Fruit fly (Drosophila melanogaster): ENCODE results near the gene CG10283.

CG10283 gene

dm6 chr2L:18463610-18464009 is 20.7 kb downstream of the CG10283 start (continued):
- peak; percentile 63 for TF ChIP-seq spab (GFP tag; optimal IDR thresholded peaks at IDR 0.05)
- TF ChIP-seq Lpt (GFP tag; optimal IDR thresholded peaks at IDR 0.05), result no peak
- peak; percentile 79 for TF ChIP-seq Ets96B (tag; optimal IDR thresholded peaks at IDR 0.05)
- peak; percentile 64 for TF ChIP-seq Eip75B (GFP tag; optimal IDR thresholded peaks at IDR 0.05)
- no peak for TF ChIP-seq CG9139 (GFP tag; optimal IDR thresholded peaks at IDR 0.05)
- peak; percentile 36 for TF ChIP-seq dsx (GFP tag; optimal IDR thresholded peaks at IDR 0.05; ENCODE audit: poor library complexity, severe bottlenecking)
- no peak for TF ChIP-seq fkh (GFP tag; optimal IDR thresholded peaks at IDR 0.05)
- peak; percentile 56 for TF ChIP-seq CG3919 (GFP tag; optimal IDR thresholded peaks at IDR 0.05)
- TF ChIP-seq CG8632 (GFP tag; optimal IDR thresholded peaks at IDR 0.05), result peak; percentile 46
- peak; percentile 65 for TF ChIP-seq achi (GFP tag; optimal IDR thresholded peaks at IDR 0.05)
- peak; percentile 76 for TF ChIP-seq pdm3 (GFP tag; optimal IDR thresholded peaks at IDR 0.05)
- TF ChIP-seq fd85E (GFP tag; optimal IDR thresholded peaks at IDR 0.05), result no peak
- TF ChIP-seq CG11902 (GFP tag; optimal IDR thresholded peaks at IDR 0.05), result no peak
- TF ChIP-seq CG7368 (GFP tag; optimal IDR thresholded peaks at IDR 0.05), result no peak
- peak; percentile 58 for TF ChIP-seq CG34406 (GFP tag; optimal IDR thresholded peaks at IDR 0.05)
- TF ChIP-seq Eip93F (GFP tag; optimal IDR thresholded peaks at IDR 0.05), result peak; percentile 57
- TF ChIP-seq Met (GFP tag; optimal IDR thresholded peaks at IDR 0.05), result peak; percentile 84
- peak; percentile 70 for TF ChIP-seq CG6808 (GFP tag; optimal IDR thresholded peaks at IDR 0.05)
- peak; percentile 77 for TF ChIP-seq Hr39 (GFP tag; optimal IDR thresholded peaks at IDR 0.05)
- peak; percentile 72 for TF ChIP-seq CG10631 (GFP tag; optimal IDR thresholded peaks at IDR 0.05)
- TF ChIP-seq vri (GFP tag; optimal IDR thresholded peaks at IDR 0.05), result peak; percentile 82
- peak; percentile 58 for TF ChIP-seq eg (GFP tag; IDR thresholded peaks at IDR 0.05)
- TF ChIP-seq OdsH (GFP tag; optimal IDR thresholded peaks at IDR 0.05), result peak; percentile 61
- peak; percentile 75; the same call in 2 of the 3 replicates for TF ChIP-seq CG6163 (GFP tag; IDR thresholded peaks at IDR 0.05)
- peak; percentile 45 for TF ChIP-seq CG6854 (GFP tag; optimal IDR thresholded peaks at IDR 0.05)
- TF ChIP-seq lz (GFP tag; optimal IDR thresholded peaks at IDR 0.05), result peak; percentile 83
- peak; percentile 27 for TF ChIP-seq Blimp-1 (GFP tag; optimal IDR thresholded peaks at IDR 0.05)
- TF ChIP-seq svp (GFP tag), result peak; percentile 86
- TF ChIP-seq CG31627 (GFP tag; optimal IDR thresholded peaks at IDR 0.05), result peak; percentile 81

DNA sequence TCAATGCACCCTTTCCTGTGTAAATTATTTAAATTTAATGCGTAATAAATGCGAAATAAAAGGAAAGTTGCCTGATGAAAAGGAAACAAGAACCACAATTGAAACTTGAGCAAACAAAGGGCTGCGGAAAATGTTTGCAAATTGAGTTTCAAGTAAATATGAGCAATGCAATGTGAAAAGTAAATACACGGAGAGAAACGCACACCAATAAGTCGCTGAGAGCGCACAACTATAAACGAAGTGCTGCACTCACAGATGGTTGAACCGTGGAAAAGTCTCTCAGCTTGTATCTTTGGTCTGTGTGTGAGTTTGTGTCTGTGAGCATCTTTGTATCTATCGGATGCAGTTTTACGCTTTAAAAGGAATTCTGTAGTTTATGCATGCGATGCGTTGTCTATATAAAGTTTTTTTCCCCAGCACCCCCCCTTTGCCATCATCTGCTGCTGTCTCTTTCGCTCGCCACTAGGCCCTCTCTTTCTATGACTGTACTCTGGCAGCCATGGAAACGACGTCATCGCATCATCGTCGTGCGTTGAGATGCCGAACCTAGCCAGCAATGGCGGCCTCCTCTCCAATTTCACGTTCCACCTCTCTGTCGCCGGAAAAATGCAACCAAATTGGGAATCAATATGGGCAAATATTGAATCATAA is 24.5 kb downstream of the CG10283 start:
- TF ChIP-seq CG6792 (GFP tag; optimal IDR thresholded peaks at IDR 0.05), result peak; percentile 8
- peak; percentile 86 for TF ChIP-seq Lpt (GFP tag; optimal IDR thresholded peaks at IDR 0.05)
- TF ChIP-seq CG3032 (tag; optimal IDR thresholded peaks at IDR 0.05), result peak; percentile 36
- peak in 1 of 2 experiments; percentile 40 for TF ChIP-seq salr (GFP tag; optimal IDR thresholded peaks at IDR 0.05)
- TF ChIP-seq CG6854 (GFP tag; optimal IDR thresholded peaks at IDR 0.05), result peak; percentile 48
- TF ChIP-seq Met (GFP tag; optimal IDR thresholded peaks at IDR 0.05), result peak; percentile 26
- peak; percentile 24; the same call in 1 of the 2 replicates for TF ChIP-seq CG11294 (GFP tag; IDR thresholded peaks at IDR 0.05)
- no peak for TF ChIP-seq lz (GFP tag; optimal IDR thresholded peaks at IDR 0.05)
- no peak for TF ChIP-seq CG11902 (GFP tag; optimal IDR thresholded peaks at IDR 0.05)
- TF ChIP-seq CG34406 (GFP tag; optimal IDR thresholded peaks at IDR 0.05), result peak; percentile 39
- TF ChIP-seq svp (GFP tag), result no peak
- peak; percentile 69; the same call in 2 of the 3 replicates for TF ChIP-seq CG8119 (GFP tag; IDR thresholded peaks at IDR 0.05)
- TF ChIP-seq CG6808 (GFP tag; optimal IDR thresholded peaks at IDR 0.05), result peak; percentile 52
- no peak for TF ChIP-seq Sox102F (GFP tag; optimal IDR thresholded peaks at IDR 0.05)
- peak; percentile 62; the same call in 1 of the 3 replicates for TF ChIP-seq eg (GFP tag; IDR thresholded peaks at IDR 0.05)
- TF ChIP-seq CG10631 (GFP tag; optimal IDR thresholded peaks at IDR 0.05), result peak; percentile 7
- peak; percentile 55 for TF ChIP-seq spab (GFP tag; optimal IDR thresholded peaks at IDR 0.05)
- TF ChIP-seq net (GFP tag; optimal IDR thresholded peaks at IDR 0.05), result peak; percentile 52
- TF ChIP-seq pdm3 (GFP tag; optimal IDR thresholded peaks at IDR 0.05), result peak; percentile 41
- peak; percentile 31 for TF ChIP-seq Eip75B (GFP tag; optimal IDR thresholded peaks at IDR 0.05)
- peak; percentile 43 for TF ChIP-seq CG7368 (GFP tag; optimal IDR thresholded peaks at IDR 0.05)
- peak; percentile 63 for TF ChIP-seq CG15336 (GFP tag; IDR thresholded peaks at IDR 0.05)
- TF ChIP-seq CG6276 (GFP tag; optimal IDR thresholded peaks at IDR 0.05), result peak; percentile 25
- peak; percentile 63 for TF ChIP-seq dsx (GFP tag; optimal IDR thresholded peaks at IDR 0.05; ENCODE audit: poor library complexity, severe bottlenecking)
- TF ChIP-seq acj6 (GFP tag; optimal IDR thresholded peaks at IDR 0.05), result peak; percentile 44
- TF ChIP-seq CG6163 (GFP tag; IDR thresholded peaks at IDR 0.05), result peak; percentile 69; the same call in 1 of the 3 replicates
- TF ChIP-seq cyc (GFP tag; optimal IDR thresholded peaks at IDR 0.05), result no peak
- TF ChIP-seq CG16779 (tag; optimal IDR thresholded peaks at IDR 0.05), result peak; percentile 57
- TF ChIP-seq OdsH (GFP tag; optimal IDR thresholded peaks at IDR 0.05), result peak; percentile 28
- peak; percentile 39 for TF ChIP-seq CG8632 (GFP tag; optimal IDR thresholded peaks at IDR 0.05)
- TF ChIP-seq CG32006 (GFP tag; optimal IDR thresholded peaks at IDR 0.05), result peak; percentile 52
- TF ChIP-seq vri (GFP tag; optimal IDR thresholded peaks at IDR 0.05), result no peak
- no peak for TF ChIP-seq topi (GFP tag; optimal IDR thresholded peaks at IDR 0.05)
- no peak for TF ChIP-seq fkh (GFP tag; optimal IDR thresholded peaks at IDR 0.05)
- TF ChIP-seq CG4318 (GFP tag; optimal IDR thresholded peaks at IDR 0.05), result no peak
- TF ChIP-seq achi (GFP tag; optimal IDR thresholded peaks at IDR 0.05), result peak; percentile 40
- TF ChIP-seq ss (GFP tag; optimal IDR thresholded peaks at IDR 0.05), result peak; percentile 72 to 77
